Worm (Caenorhabditis elegans) whole organism, L3 larva: ENCODE results near the gene F01D4.5.

Experiments used
- R02D3.7 ChIP-seq: fragments of 150-350 bp; optimal IDR thresholded peaks from 2 replicates; lab custom pipeline; 2014; ENCODE audit warnings: missing biosample characterization, missing genetic modification characterization
- ZK546.5 ChIP-seq: sonication (generic microtip); optimal IDR thresholded peaks from 2 replicates; lab custom pipeline; 2017; ENCODE audit warnings: missing biosample characterization, missing genetic modification characterization
- aly-2 ChIP-seq: fragments of 150-350 bp; optimal IDR thresholded peaks from 2 replicates; lab custom pipeline; 2014; ENCODE audit warnings: missing biosample characterization, missing genetic modification characterization
- ama-1 ChIP-seq: fragments of 150-350 bp; optimal IDR thresholded peaks from 2 replicates; lab custom pipeline; 2018
- ceh-28 ChIP-seq: fragments of 150-350 bp; optimal IDR thresholded peaks from 2 replicates; lab custom pipeline; 2014; ENCODE audit warnings: missing biosample characterization, missing genetic modification reagents, missing genetic modification characterization
- ceh-82 ChIP-seq: fragments of 150-350 bp; optimal IDR thresholded peaks from 2 replicates; lab custom pipeline; 2014; ENCODE audit warnings: missing biosample characterization, missing genetic modification characterization
- ceh-9 ChIP-seq: sonication (generic microtip); optimal IDR thresholded peaks from 2 replicates; lab custom pipeline; 2018; ENCODE audit warnings: missing biosample characterization, missing genetic modification characterization
- daf-12 ChIP-seq: fragments of 150-350 bp; optimal IDR thresholded peaks from 2 replicates; lab custom pipeline; 2014; ENCODE audit warnings: missing biosample characterization, missing genetic modification reagents, missing genetic modification characterization
- egl-27 ChIP-seq: sonication (generic microtip); optimal IDR thresholded peaks from 4 replicates; lab custom pipeline; 2017; ENCODE audit warnings: missing biosample characterization, missing genetic modification reagents, missing genetic modification characterization
- egl-5 ChIP-seq: fragments of 150-350 bp; optimal IDR thresholded peaks from 2 replicates; lab custom pipeline; 2017; ENCODE audit warnings: missing biosample characterization, missing genetic modification reagents, missing genetic modification characterization, inconsistent platforms
- elt-1 ChIP-seq: fragments of 150-350 bp; optimal IDR thresholded peaks from 2 replicates; lab custom pipeline; 2014; ENCODE audit warnings: missing biosample characterization, missing genetic modification characterization
- elt-2 ChIP-seq: sonication (generic microtip); optimal IDR thresholded peaks from 2 replicates; lab custom pipeline; 2016; ENCODE audit warnings: missing genetic modification reagents, mild to moderate bottlenecking, missing genetic modification characterization, missing compliant biosample characterization
- elt-3 ChIP-seq, 3 experiments: fragments of 150-350 bp in 1 of 3; sonication (generic microtip) in 2 of 3; optimal IDR thresholded peaks; 2 replicates in 2 of 3; 4 replicates in 1 of 3; lab custom pipeline; 2014 to 2017; ENCODE audit warnings: missing biosample characterization in 3 of 3, missing genetic modification characterization in 3 of 3
- eor-1 ChIP-seq, 2 experiments: fragments of 150-350 bp; optimal IDR thresholded peaks; 2 replicates each; lab custom pipeline; 2014 to 2018; ENCODE audit warnings: missing biosample characterization in 2 of 2, missing genetic modification characterization in 2 of 2
- fkh-10 ChIP-seq: sonication (generic microtip); optimal IDR thresholded peaks from 2 replicates; lab custom pipeline; 2017; ENCODE audit warnings: missing biosample characterization, missing genetic modification reagents, missing genetic modification characterization
- fkh-2 ChIP-seq: fragments of 150-350 bp; optimal IDR thresholded peaks from 2 replicates; lab custom pipeline; 2014; ENCODE audit warnings: missing biosample characterization, missing genetic modification reagents, missing genetic modification characterization
- fos-1 ChIP-seq: fragments of 150-350 bp; optimal IDR thresholded peaks from 2 replicates; lab custom pipeline; 2014; ENCODE audit warnings: missing biosample characterization, missing genetic modification characterization
- hmg-11 ChIP-seq: sonication (generic microtip); optimal IDR thresholded peaks from 2 replicates; lab custom pipeline; 2016; ENCODE audit warnings: missing genetic modification characterization, missing compliant biosample characterization
- jun-1 ChIP-seq: fragments of 150-350 bp; optimal IDR thresholded peaks from 2 replicates; lab custom pipeline; 2014; ENCODE audit warnings: missing biosample characterization, missing genetic modification reagents, missing genetic modification characterization
- lin-15B ChIP-seq: fragments of 150-350 bp; optimal IDR thresholded peaks from 2 replicates; lab custom pipeline; 2014; ENCODE audit warnings: missing biosample characterization, missing genetic modification characterization
- lin-39 ChIP-seq: fragments of 150-350 bp; optimal IDR thresholded peaks from 2 replicates; lab custom pipeline; 2018; ENCODE audit warnings: missing biosample characterization, missing genetic modification reagents, missing genetic modification characterization
- lsy-12 ChIP-seq: sonication (generic microtip); optimal IDR thresholded peaks from 2 replicates; lab custom pipeline; 2016; ENCODE audit warnings: mild to moderate bottlenecking, missing genetic modification characterization, missing compliant biosample characterization
- mdl-1 ChIP-seq: fragments of 150-350 bp; optimal IDR thresholded peaks from 2 replicates; lab custom pipeline; 2014; ENCODE audit warnings: missing biosample characterization, missing genetic modification characterization
- mml-1 ChIP-seq: fragments of 150-350 bp; sonication (generic microtip); optimal IDR thresholded peaks from 3 replicates; lab custom pipeline; 2014; ENCODE audit warnings: missing biosample characterization, missing genetic modification characterization
- nfya-1 ChIP-seq: sonication (generic microtip); optimal IDR thresholded peaks from 2 replicates; lab custom pipeline; 2017; ENCODE audit warnings: missing genetic modification characterization, mild to moderate bottlenecking, missing compliant biosample characterization, antibody characterized with exemption, moderate library complexity; ENCODE audit not compliant: insufficient read depth
- nhr-11 ChIP-seq: fragments of 150-350 bp; optimal IDR thresholded peaks from 2 replicates; lab custom pipeline; 2014; ENCODE audit warnings: missing biosample characterization, missing genetic modification characterization
- nhr-12 ChIP-seq: fragments of 150-350 bp; optimal IDR thresholded peaks from 2 replicates; lab custom pipeline; 2014; ENCODE audit warnings: missing biosample characterization, missing genetic modification characterization
- nhr-23 ChIP-seq: fragments of 150-350 bp; optimal IDR thresholded peaks from 2 replicates; lab custom pipeline; 2014; ENCODE audit warnings: missing biosample characterization, missing genetic modification reagents, missing genetic modification characterization
- nhr-237 ChIP-seq: fragments of 150-350 bp; optimal IDR thresholded peaks from 2 replicates; lab custom pipeline; 2014; ENCODE audit warnings: missing biosample characterization, missing genetic modification characterization
- nhr-25 ChIP-seq: sonication (generic microtip); optimal IDR thresholded peaks from 2 replicates; lab custom pipeline; 2017; ENCODE audit warnings: missing biosample characterization, missing genetic modification characterization
- nhr-28 ChIP-seq: fragments of 150-350 bp; optimal IDR thresholded peaks from 2 replicates; lab custom pipeline; 2014; ENCODE audit warnings: missing biosample characterization, missing genetic modification characterization
- nhr-43 ChIP-seq: sonication (generic microtip); optimal IDR thresholded peaks from 2 replicates; lab custom pipeline; 2016; ENCODE audit warnings: mild to moderate bottlenecking, missing genetic modification characterization, missing compliant biosample characterization; ENCODE audit not compliant: poor library complexity, severe bottlenecking
- nhr-67 ChIP-seq: fragments of 150-350 bp; optimal IDR thresholded peaks from 2 replicates; lab custom pipeline; 2014; ENCODE audit warnings: missing biosample characterization, missing genetic modification characterization
- nhr-76 ChIP-seq: fragments of 150-350 bp; sonication (generic microtip); optimal IDR thresholded peaks from 5 replicates; lab custom pipeline; 2014; ENCODE audit warnings: missing biosample characterization, missing genetic modification characterization
- nhr-77 ChIP-seq: fragments of 150-350 bp; optimal IDR thresholded peaks from 2 replicates; lab custom pipeline; 2014; ENCODE audit warnings: missing biosample characterization, missing genetic modification characterization
- pha-4 ChIP-seq: fragments of 150-350 bp; optimal IDR thresholded peaks from 2 replicates; lab custom pipeline; 2014; ENCODE audit warnings: missing biosample characterization, missing genetic modification reagents, missing genetic modification characterization
- skn-1 ChIP-seq: fragments of 150-350 bp; optimal IDR thresholded peaks from 2 replicates; lab custom pipeline; 2014; ENCODE audit warnings: missing biosample characterization, missing genetic modification characterization
- snpc-4 ChIP-seq: fragments of 150-350 bp; optimal IDR thresholded peaks from 2 replicates; lab custom pipeline; 2014; ENCODE audit warnings: missing biosample characterization, missing genetic modification characterization
- tbx-2 ChIP-seq: sonication (generic microtip); optimal IDR thresholded peaks from 2 replicates; lab custom pipeline; 2016; ENCODE audit warnings: mild to moderate bottlenecking, missing genetic modification characterization, missing compliant biosample characterization
- unc-62 ChIP-seq: fragments of 150-350 bp; sonication (generic microtip); optimal IDR thresholded peaks from 4 replicates; lab custom pipeline; 2014; ENCODE audit warnings: missing biosample characterization, missing genetic modification reagents, missing genetic modification characterization
- zag-1 ChIP-seq: fragments of 150-350 bp; optimal IDR thresholded peaks from 2 replicates; lab custom pipeline; 2014; ENCODE audit warnings: missing biosample characterization, missing genetic modification characterization
- ztf-4 ChIP-seq: fragments of 150-350 bp; optimal IDR thresholded peaks from 2 replicates; lab custom pipeline; 2014; ENCODE audit warnings: missing biosample characterization, missing genetic modification characterization

Gene F01D4.5

DNA sequence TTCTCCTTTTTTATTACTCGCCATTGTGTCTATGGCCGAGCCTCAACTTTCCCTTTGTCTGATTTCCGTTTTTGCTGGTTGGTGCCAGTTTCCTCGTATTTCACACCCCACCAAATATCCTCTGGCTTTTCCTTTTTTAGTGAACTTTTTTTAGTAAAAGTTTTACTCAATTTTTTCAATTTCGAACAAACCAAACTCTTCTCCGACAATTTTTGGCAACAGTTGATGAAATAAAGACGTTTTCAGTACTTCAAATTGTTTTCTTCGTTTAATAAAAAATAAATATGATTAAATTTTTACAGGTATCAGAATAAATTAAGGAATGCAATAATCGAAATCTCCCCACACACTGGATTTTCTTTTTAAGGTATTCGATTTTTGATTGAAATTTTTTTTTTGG lies 37.6 kb upstream of the F01D4.5 start, which contains the start of gene cal-4:
Gene cal-4 (plus strand): TSS at position 301 of the 400 bp plus-strand sequence.
- TF ChIP-seq jun-1 (no peak), nhr-237 (no peak), aly-2 (tag; lab: Kevin White, UChicago) (no peak), unc-62 (GFP tag; lab: Kevin White, UChicago) (no peak), ceh-82 (tag; lab: Kevin White, UChicago) (no peak), ZK546.5 (tag; lab: Kevin White, UChicago) (no peak), fos-1 (tag; lab: Kevin White, UChicago) (no peak), nhr-43 (no peak), skn-1 (tag; lab: Kevin White, UChicago) (no peak)

DNA sequence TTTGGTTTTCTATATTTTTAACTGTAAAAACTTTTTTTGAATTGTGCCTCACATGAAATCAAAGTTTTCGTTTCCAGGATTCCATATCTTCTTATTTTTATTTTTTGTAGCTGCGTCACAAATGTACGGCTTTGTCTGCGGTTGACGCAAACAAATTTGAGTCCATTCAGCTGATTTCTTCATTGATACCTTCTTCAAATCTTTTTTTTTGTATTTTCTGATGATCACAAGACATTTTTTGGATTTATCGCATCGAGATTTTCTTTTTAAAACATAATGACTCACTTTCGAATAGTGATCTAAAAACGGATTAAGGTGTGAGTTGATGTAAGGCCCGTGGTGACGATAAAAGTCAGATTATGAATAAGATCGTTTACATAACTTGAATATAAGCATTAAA lies 35.2 kb upstream of the F01D4.5 start:
- TF ChIP-seq egl-27 (no peak), elt-1 (tag; lab: Kevin White, UChicago) (no peak), nhr-67 (tag; lab: Kevin White, UChicago) (no peak), lsy-12 (no peak), nhr-25 (tag; lab: Kevin White, UChicago) (no peak), hmg-11 (tag; lab: Kevin White, UChicago) (no peak), unc-62 (GFP tag; lab: Kevin White, UChicago) (no peak), R02D3.7 (no peak), nhr-77 (tag; lab: Kevin White, UChicago) (no peak), snpc-4 (no peak), nhr-11 (tag; lab: Kevin White, UChicago) (no peak), skn-1 (tag; lab: Kevin White, UChicago) (no peak), egl-5 (tag; lab: Kevin White, UChicago) (no peak), ceh-28 (tag; lab: Kevin White, UChicago) (no peak), nfya-1 (tag; lab: Kevin White, UChicago) (no peak), ceh-9 (no peak), nhr-12 (no peak)

DNA sequence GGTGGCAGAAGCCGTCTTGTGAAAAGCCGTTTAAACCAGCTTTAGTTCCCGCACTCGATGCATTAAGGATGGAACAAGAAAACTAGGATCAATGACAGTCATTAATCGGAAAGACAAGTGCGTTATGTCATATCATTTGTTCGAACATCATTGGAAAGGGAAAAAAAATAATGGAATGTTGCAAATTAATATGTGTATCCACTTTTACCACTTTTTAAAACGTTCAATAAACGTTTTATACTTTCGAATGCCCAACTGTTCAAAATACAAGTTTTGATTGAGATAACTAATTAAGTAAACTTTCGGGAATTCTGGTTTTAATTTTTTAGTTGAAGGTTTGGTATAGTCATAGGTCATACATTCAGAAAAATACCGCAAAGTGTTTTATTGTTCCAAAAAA lies 31.7 kb upstream of the F01D4.5 start, which contains the start of gene C02F4.4:
Gene C02F4.4 (minus strand): TSS at position 101 of the 400 bp plus-strand sequence.
- no peak for TF ChIP-seq eor-1 (tag; optimal IDR thresholded peaks at IDR 0.05; lab: Kevin White, UChicago)
- TF ChIP-seq lsy-12: no peak
- TF ChIP-seq elt-3 (tag; optimal IDR thresholded peaks at IDR 0.05; lab: Kevin White, UChicago): no peak
- TF ChIP-seq mdl-1 (tag; lab: Kevin White, UChicago): no peak
- no peak for TF ChIP-seq fkh-10 (GFP tag; lab: Kevin White, UChicago)
- no peak for TF ChIP-seq lin-39
- TF ChIP-seq daf-12 (tag; lab: Kevin White, UChicago): no peak
- no peak for TF ChIP-seq nhr-28
- TF ChIP-seq nhr-237: no peak
- TF ChIP-seq ama-1 (lab: Kevin White, UChicago): no peak
- no peak for TF ChIP-seq zag-1 (tag; lab: Kevin White, UChicago)
- TF ChIP-seq R02D3.7: no peak
- no peak for TF ChIP-seq ceh-9
- no peak for TF ChIP-seq snpc-4
- TF ChIP-seq fos-1 (tag; lab: Kevin White, UChicago): no peak
- TF ChIP-seq nhr-23: no peak
- TF ChIP-seq ceh-28 (tag; lab: Kevin White, UChicago): no peak
- no peak for TF ChIP-seq skn-1 (tag; lab: Kevin White, UChicago)
- TF ChIP-seq mml-1 (tag; lab: Kevin White, UChicago): no peak

DNA sequence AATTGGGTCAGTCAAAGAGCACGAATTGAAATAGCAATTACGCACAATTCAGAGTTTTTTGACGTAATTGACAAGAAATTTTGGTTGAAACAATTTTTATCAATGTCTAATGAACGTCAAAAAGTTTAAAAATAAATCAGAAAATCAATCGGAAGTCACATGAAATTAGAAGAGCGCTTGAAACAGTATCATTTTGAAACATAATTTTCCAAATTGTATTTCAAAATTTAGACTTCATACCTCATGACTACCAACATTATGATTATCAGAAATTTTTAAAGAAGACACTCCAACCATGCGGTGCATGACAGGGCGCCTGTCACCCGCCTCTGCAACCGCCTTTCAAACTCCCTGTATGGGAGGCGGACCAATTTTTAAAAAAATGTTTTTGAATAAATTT lies 29.8 kb upstream of the F01D4.5 start:
- peak; percentile 77 for TF ChIP-seq elt-2 (tag; lab: Kevin White, UChicago)
- no peak for TF ChIP-seq fkh-2
- peak; percentile 9 for TF ChIP-seq pha-4 (tag; lab: Kevin White, UChicago)

DNA sequence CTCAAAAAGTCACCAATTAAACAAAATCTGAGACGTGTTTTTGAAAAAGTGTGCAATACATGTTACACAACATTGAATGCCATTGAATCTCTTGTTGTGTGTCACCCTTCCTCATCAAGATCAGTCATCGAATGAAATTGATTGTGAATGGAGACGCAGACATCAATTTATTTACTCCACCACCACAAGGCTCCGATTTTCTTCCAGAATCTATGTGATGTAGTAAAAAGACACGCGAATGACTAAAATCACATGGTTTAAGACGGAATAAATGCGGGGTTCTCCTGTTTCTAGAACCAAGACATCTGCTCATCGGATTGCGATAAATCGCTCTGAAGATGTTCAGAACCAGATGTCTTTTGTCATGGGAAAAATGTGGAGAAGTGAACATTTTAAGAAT lies 29.3 kb upstream of the F01D4.5 start:
- TF ChIP-seq egl-5 (tag; lab: Kevin White, UChicago): peak; percentile 64
- TF ChIP-seq fkh-2: no peak
- TF ChIP-seq nhr-77 (tag; lab: Kevin White, UChicago): no peak
- TF ChIP-seq fos-1 (tag; lab: Kevin White, UChicago): no peak
- peak; percentile 26 for TF ChIP-seq nfya-1 (tag; lab: Kevin White, UChicago)
- TF ChIP-seq pha-4 (tag; lab: Kevin White, UChicago): no peak
- no peak for TF ChIP-seq tbx-2 (tag; lab: Kevin White, UChicago)
- TF ChIP-seq mml-1 (tag; lab: Kevin White, UChicago): no peak
- peak; percentile 45 for TF ChIP-seq lin-39
- no peak for TF ChIP-seq nhr-11 (tag; lab: Kevin White, UChicago)
- no peak for TF ChIP-seq jun-1
- TF ChIP-seq lin-15B (tag; lab: Kevin White, UChicago): no peak
- TF ChIP-seq ceh-82 (tag; lab: Kevin White, UChicago): no peak
- TF ChIP-seq nhr-12: no peak
- no peak for TF ChIP-seq ztf-4
- TF ChIP-seq nhr-76: no peak
- TF ChIP-seq unc-62 (GFP tag; lab: Kevin White, UChicago): no peak
